Worm (Caenorhabditis elegans) whole organism, late embryonic: ENCODE measurements around the gene spat-2.

Experiments used
- K02D7.2 ChIP-seq: sonication (generic microtip); optimal IDR thresholded peaks from 2 replicates; lab custom pipeline; 2017; ENCODE audit warnings: mild to moderate bottlenecking, missing genetic modification characterization, missing compliant biosample characterization
- ceh-30 ChIP-seq: fragments of 150-350 bp; optimal IDR thresholded peaks from 2 replicates; lab custom pipeline; 2014; ENCODE audit warnings: missing biosample characterization, missing genetic modification characterization
- ceh-9 ChIP-seq: sonication (generic microtip); optimal IDR thresholded peaks from 2 replicates; lab custom pipeline; 2016; ENCODE audit warnings: mild to moderate bottlenecking, missing genetic modification characterization, inconsistent platforms, missing compliant biosample characterization
- dve-1 ChIP-seq: sonication (generic microtip); optimal IDR thresholded peaks from 2 replicates; lab custom pipeline; 2017; ENCODE audit warnings: antibody characterized with exemption, mild to moderate bottlenecking, missing genetic modification characterization, missing compliant biosample characterization
- hlh-13 ChIP-seq: fragments of 200-800 bp; sonication (Bioruptor generic); optimal IDR thresholded peaks from 2 replicates; lab custom pipeline; 2018; ENCODE audit warnings: mild to moderate bottlenecking, missing genetic modification characterization, missing compliant biosample characterization
- hlh-15 ChIP-seq: sonication (generic microtip); optimal IDR thresholded peaks from 2 replicates; lab custom pipeline; 2016; ENCODE audit warnings: missing genetic modification characterization, missing compliant biosample characterization
- nhr-232 ChIP-seq: sonication (generic microtip); optimal IDR thresholded peaks from 2 replicates; lab custom pipeline; 2016; ENCODE audit warnings: missing genetic modification characterization, missing compliant biosample characterization
- ref-2 ChIP-seq: sonication (generic microtip); optimal IDR thresholded peaks from 2 replicates; lab custom pipeline; 2016; ENCODE audit warnings: missing genetic modification characterization, missing compliant biosample characterization
- unc-3 ChIP-seq, 2 experiments: fragments of 200-800 bp in 1 of 2; sonication (Bioruptor generic) in 1 of 2; sonication (generic microtip) in 1 of 2; conservative IDR thresholded peaks in 1 of 2; optimal IDR thresholded peaks in 1 of 2; 2 replicates each; pipeline versions ENCODE4 v1.3.6 to Lab custom; 2016 to 2022; ENCODE audit warnings: missing compliant biosample characterization in 2 of 2, missing genetic modification characterization in 2 of 2, missing genetic modification reagents in 1 of 2
- unc-55 ChIP-seq: sonication (generic microtip); optimal IDR thresholded peaks from 2 replicates; lab custom pipeline; 2017; ENCODE audit warnings: missing biosample characterization, missing genetic modification reagents, missing genetic modification characterization

- no peak for TF ChIP-seq ceh-9 (tag; lab: Kevin White, UChicago)
- TF ChIP-seq ref-2 (tag; lab: Kevin White, UChicago), result no peak
- TF ChIP-seq ceh-30 (tag; lab: Kevin White, UChicago), result no peak
- TF ChIP-seq hlh-13, result no peak
- TF ChIP-seq unc-55 (GFP tag; lab: Kevin White, UChicago), result no peak
- TF ChIP-seq dve-1 (tag; lab: Kevin White, UChicago), result no peak
- TF ChIP-seq unc-3 (GFP tag; conservative IDR thresholded peaks at IDR 0.05; lab: Robert Waterston, UW), result no peak
- no peak for TF ChIP-seq unc-3 (tag; optimal IDR thresholded peaks at IDR 0.05; lab: Kevin White, UChicago)
- TF ChIP-seq K02D7.2 (tag; lab: Kevin White, UChicago), result no peak
- TF ChIP-seq hlh-15 (tag; lab: Kevin White, UChicago), result no peak
- TF ChIP-seq nhr-232 (tag; lab: Kevin White, UChicago), result no peak
Observed at ce11 chrIII:11010597-11010996, 26.1 kb upstream of the spat-2 start.
